Worm (Caenorhabditis elegans) whole organism, L4 larva: ENCODE results near the gene suex-1.

Experiments
- F10B5.3 ChIP-seq: sonication (generic microtip); optimal IDR thresholded peaks from 2 replicates; lab custom pipeline; 2016; ENCODE audit warnings: mild to moderate bottlenecking, missing genetic modification characterization, missing compliant biosample characterization
- F49E8.2 ChIP-seq: sonication (generic microtip); optimal IDR thresholded peaks from 2 replicates; lab custom pipeline; 2016; ENCODE audit warnings: missing compliant biosample characterization, mild to moderate bottlenecking, missing genetic modification characterization, borderline replicate concordance
- R02D3.7 ChIP-seq: fragments of 150-350 bp; sonication (generic microtip); optimal IDR thresholded peaks from 3 replicates; lab custom pipeline; 2014; ENCODE audit warnings: missing biosample characterization, missing genetic modification characterization
- T26A8.4 ChIP-seq: fragments of 200-800 bp; sonication (Bioruptor generic); IDR thresholded peaks from 2 replicates; pipeline ENCODE4 v1.3.6; 2022; ENCODE audit warnings: missing genetic modification characterization, missing compliant biosample characterization
- Y105C5A.15 ChIP-seq: fragments of 200-800 bp; sonication (Bioruptor generic); IDR thresholded peaks from 2 replicates; pipeline ENCODE4 v1.3.6; 2022; ENCODE audit warnings: missing genetic modification characterization, missing compliant biosample characterization
- ceh-20 ChIP-seq: fragments of 200-800 bp; sonication (Bioruptor generic); IDR thresholded peaks from 2 replicates; pipeline ENCODE4 v1.3.6; 2022; ENCODE audit warnings: missing genetic modification reagents, missing genetic modification characterization, missing compliant biosample characterization
- ceh-44 ChIP-seq: fragments of 200-800 bp; sonication (Bioruptor generic); IDR thresholded peaks from 2 replicates; pipeline ENCODE4 v1.3.6; 2022; ENCODE audit warnings: missing genetic modification reagents, missing genetic modification characterization, missing compliant biosample characterization
- ceh-82 ChIP-seq: sonication (generic microtip); optimal IDR thresholded peaks from 2 replicates; lab custom pipeline; 2017; ENCODE audit warnings: missing biosample characterization, missing genetic modification characterization
- daf-12 ChIP-seq: fragments of 150-350 bp; optimal IDR thresholded peaks from 2 replicates; lab custom pipeline; 2014; ENCODE audit warnings: missing biosample characterization, missing genetic modification reagents, missing genetic modification characterization
- daf-16 ChIP-seq, 3 experiments: sonication (generic microtip); optimal IDR thresholded peaks; 2 replicates each; lab custom pipeline; 2016 to 2017; ENCODE audit warnings: missing genetic modification characterization in 3 of 3, missing genetic modification reagents in 3 of 3, mild to moderate bottlenecking in 2 of 3, missing compliant biosample characterization in 2 of 3, missing biosample characterization in 1 of 3, moderate library complexity in 1 of 3
- daf-19 ChIP-seq: fragments of 200-800 bp; sonication (Bioruptor generic); conservative IDR thresholded peaks from 2 replicates; pipeline ENCODE4 v1.3.6; 2022; ENCODE audit warnings: missing genetic modification characterization, missing compliant biosample characterization
- daf-8 ChIP-seq: fragments of 200-800 bp; sonication (Bioruptor generic); IDR thresholded peaks from 2 replicates; pipeline ENCODE4 v1.3.6; 2022; ENCODE audit warnings: missing genetic modification characterization, missing compliant biosample characterization
- dmd-6 ChIP-seq: fragments of 200-800 bp; sonication (Bioruptor generic); IDR thresholded peaks from 2 replicates; pipeline ENCODE4 v1.3.6; 2022; ENCODE audit warnings: missing genetic modification reagents, missing genetic modification characterization, missing compliant biosample characterization
- dmd-8 ChIP-seq: fragments of 200-800 bp; sonication (Bioruptor generic); IDR thresholded peaks from 2 replicates; pipeline ENCODE4 v1.3.6; 2022; ENCODE audit warnings: missing genetic modification characterization, missing compliant biosample characterization
- dmd-9 ChIP-seq: fragments of 200-800 bp; sonication (Bioruptor generic); IDR thresholded peaks from 2 replicates; pipeline ENCODE4 v1.3.6; 2022; ENCODE audit warnings: missing genetic modification reagents, missing genetic modification characterization, missing compliant biosample characterization
- dpl-1 ChIP-seq: fragments of 150-350 bp; optimal IDR thresholded peaks from 2 replicates; lab custom pipeline; 2014; ENCODE audit warnings: missing biosample characterization, missing genetic modification reagents, missing genetic modification characterization
- egl-43 ChIP-seq: fragments of 200-800 bp; sonication (Bioruptor generic); IDR thresholded peaks from 2 replicates; pipeline ENCODE4 v1.3.6; 2022; ENCODE audit warnings: missing genetic modification reagents, missing genetic modification characterization, missing compliant biosample characterization
- hif-1 ChIP-seq, 2 experiments: sonication (generic microtip); optimal IDR thresholded peaks; 2 replicates each; lab custom pipeline; 2016 to 2017; ENCODE audit warnings: missing compliant biosample characterization in 2 of 2, missing genetic modification characterization in 2 of 2, missing genetic modification reagents in 2 of 2, missing genotype in 2 of 2, mild to moderate bottlenecking in 1 of 2
- hlh-30 ChIP-seq: sonication (generic microtip); optimal IDR thresholded peaks from 2 replicates; lab custom pipeline; 2017; ENCODE audit warnings: antibody characterized with exemption, mild to moderate bottlenecking, missing genetic modification characterization, missing compliant biosample characterization; ENCODE audit not compliant: insufficient read depth
- jun-1 ChIP-seq: fragments of 150-350 bp; optimal IDR thresholded peaks from 2 replicates; lab custom pipeline; 2014; ENCODE audit warnings: missing biosample characterization, missing genetic modification reagents, missing genetic modification characterization
- lin-29 ChIP-seq: fragments of 200-800 bp; sonication (Bioruptor generic); IDR thresholded peaks from 2 replicates; pipeline ENCODE4 v1.3.6; 2022; ENCODE audit warnings: missing genetic modification reagents, missing genetic modification characterization, missing compliant biosample characterization
- lin-38 ChIP-seq: fragments of 200-800 bp; sonication (Bioruptor generic); IDR thresholded peaks from 2 replicates; pipeline ENCODE4 v1.3.6; 2022; ENCODE audit warnings: missing genetic modification reagents, missing genetic modification characterization, missing compliant biosample characterization
- lsy-2 ChIP-seq, 2 experiments: fragments of 150-350 bp in 1 of 2; sonication (generic microtip) in 1 of 2; optimal IDR thresholded peaks; 2 replicates each; lab custom pipeline; 2014 to 2017; ENCODE audit warnings: missing biosample characterization in 2 of 2, missing genetic modification characterization in 2 of 2
- madf-9 ChIP-seq: fragments of 200-800 bp; sonication (Bioruptor generic); conservative IDR thresholded peaks from 2 replicates; pipeline ENCODE4 v1.3.6; 2022; ENCODE audit warnings: missing genetic modification reagents, missing genetic modification characterization, missing compliant biosample characterization
- mdl-1 ChIP-seq, 2 experiments: fragments of 150-350 bp in 1 of 2; sonication (generic microtip) in 1 of 2; optimal IDR thresholded peaks; 2 replicates each; lab custom pipeline; 2014 to 2017; ENCODE audit warnings: missing biosample characterization in 2 of 2, missing genetic modification characterization in 2 of 2
- mdt-29 ChIP-seq: fragments of 200-800 bp; sonication (Bioruptor generic); IDR thresholded peaks from 2 replicates; pipeline ENCODE4 v1.3.6; 2022; ENCODE audit warnings: missing genetic modification reagents, missing genetic modification characterization, missing compliant biosample characterization
- mxl-2 ChIP-seq: fragments of 200-800 bp; sonication (Bioruptor generic); conservative IDR thresholded peaks from 2 replicates; pipeline ENCODE4 v1.3.6; 2022; ENCODE audit warnings: missing genetic modification reagents, missing genetic modification characterization, missing compliant biosample characterization
- mxl-3 ChIP-seq: fragments of 200-800 bp; sonication (Bioruptor generic); optimal IDR thresholded peaks from 2 replicates; lab custom pipeline; 2018; ENCODE audit warnings: mild to moderate bottlenecking, missing genetic modification characterization, missing compliant biosample characterization
- nhr-10 ChIP-seq: fragments of 150-350 bp; optimal IDR thresholded peaks from 2 replicates; lab custom pipeline; 2014; ENCODE audit warnings: missing biosample characterization, missing genetic modification characterization
- nhr-102 ChIP-seq: sonication (generic microtip); optimal IDR thresholded peaks from 2 replicates; lab custom pipeline; 2016; ENCODE audit warnings: mild to moderate bottlenecking, missing genetic modification characterization, moderate library complexity, missing compliant biosample characterization
- nhr-11 ChIP-seq: fragments of 150-350 bp; optimal IDR thresholded peaks from 2 replicates; lab custom pipeline; 2014; ENCODE audit warnings: missing biosample characterization, missing genetic modification characterization
- nhr-25 ChIP-seq: sonication (generic microtip); optimal IDR thresholded peaks from 2 replicates; lab custom pipeline; 2017; ENCODE audit warnings: missing genetic modification characterization, mild to moderate bottlenecking, missing compliant biosample characterization, antibody characterized with exemption, moderate library complexity, borderline replicate concordance; ENCODE audit not compliant: insufficient read depth
- nhr-76 ChIP-seq: fragments of 150-350 bp; optimal IDR thresholded peaks from 2 replicates; lab custom pipeline; 2014; ENCODE audit warnings: missing biosample characterization, missing genetic modification characterization
- saeg-2 ChIP-seq: fragments of 200-800 bp; sonication (Bioruptor generic); IDR thresholded peaks from 2 replicates; pipeline ENCODE4 v1.3.6; 2022; ENCODE audit warnings: missing genetic modification reagents, missing genetic modification characterization, missing compliant biosample characterization
- tag-97 ChIP-seq: fragments of 200-800 bp; sonication (Bioruptor generic); IDR thresholded peaks from 2 replicates; pipeline ENCODE4 v1.3.6; 2022; ENCODE audit warnings: missing genetic modification characterization, missing compliant biosample characterization
- unc-130 ChIP-seq: sonication (generic microtip); optimal IDR thresholded peaks from 2 replicates; lab custom pipeline; 2016; ENCODE audit warnings: missing genetic modification reagents, missing genetic modification characterization, missing compliant biosample characterization
- unc-62 ChIP-seq, 3 experiments: fragments of 150-350 bp in 1 of 3; sonication (generic microtip); optimal IDR thresholded peaks in 2 of 3; peaks in 1 of 3; 1 replicate in 1 of 3; 2 replicates in 2 of 3; lab custom pipeline; 2014 to 2017; ENCODE audit warnings: missing biosample characterization in 3 of 3, missing genetic modification characterization in 3 of 3, missing genetic modification reagents in 3 of 3, missing genotype in 1 of 3
- zag-1 ChIP-seq: fragments of 150-350 bp; optimal IDR thresholded peaks from 2 replicates; lab custom pipeline; 2014; ENCODE audit warnings: missing biosample characterization, missing genetic modification characterization
- zfp-3 ChIP-seq: fragments of 200-800 bp; sonication (Bioruptor generic); conservative IDR thresholded peaks from 2 replicates; pipeline ENCODE4 v1.3.6; 2022; ENCODE audit warnings: missing genetic modification reagents, missing genetic modification characterization, missing compliant biosample characterization
- zip-11 ChIP-seq: fragments of 200-800 bp; sonication (Bioruptor generic); IDR thresholded peaks from 2 replicates; pipeline ENCODE4 v1.3.6; 2022; ENCODE audit warnings: missing genetic modification characterization, missing compliant biosample characterization
- ztf-11 ChIP-seq: fragments of 150-350 bp; optimal IDR thresholded peaks from 2 replicates; lab custom pipeline; 2014; ENCODE audit warnings: missing biosample characterization, missing genetic modification characterization

Gene suex-1

ce11 chrII:5481982-5482381 lies 16.1 kb downstream of the suex-1 start, which contains the start of gene cal-8:
Gene cal-8, minus strand, starts transcription at chrII:5482041.
- no peak for TF ChIP-seq unc-130 (GFP tag; lab: Kevin White, UChicago)
- TF ChIP-seq unc-62 (GFP tag; optimal IDR thresholded peaks at IDR 0.05 in 1 of 2; lab: Kevin White, UChicago): peak in 1 of 2 experiments; percentile 98
- no peak for TF ChIP-seq unc-62 (tag; optimal IDR thresholded peaks at IDR 0.05; lab: Kevin White, UChicago)
- TF ChIP-seq T26A8.4: no peak
- TF ChIP-seq dpl-1 (GFP tag; lab: Kevin White, UChicago): no peak
- no peak for TF ChIP-seq dmd-6 (GFP tag; lab: Robert Waterston, UW)
- TF ChIP-seq, all 104 proteins: peak for 1

DNA sequence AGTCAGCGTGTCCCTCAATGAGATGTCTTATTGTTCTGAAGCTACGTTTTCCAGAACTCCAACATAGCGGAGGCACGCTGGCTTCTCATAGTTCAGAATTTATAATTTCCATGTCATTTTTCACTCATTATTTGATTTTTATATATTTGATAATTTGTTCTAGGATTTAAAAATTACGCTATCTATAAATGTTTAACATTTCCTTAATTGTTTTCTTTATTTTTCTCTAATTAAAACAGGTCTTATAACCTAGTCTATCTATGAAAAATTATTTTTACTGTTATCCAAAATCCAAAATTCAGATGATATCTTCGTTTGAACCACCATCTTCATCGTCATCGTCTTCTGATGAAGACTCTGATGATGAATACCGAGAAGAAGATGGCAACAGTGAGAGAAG lies 19.7 kb downstream of the suex-1 start, which contains the start of gene F56D1.1:
Gene F56D1.1 (plus strand): TSS at position 301 of the 400 bp plus-strand sequence.
- TF ChIP-seq mxl-2: no peak
- no peak for TF ChIP-seq F49E8.2
- no peak for TF ChIP-seq daf-12 (tag; lab: Kevin White, UChicago)
- TF ChIP-seq nhr-76 (tag; lab: Kevin White, UChicago): no peak
- TF ChIP-seq mdt-29 (GFP tag; lab: Robert Waterston, UW): no peak
- no peak for TF ChIP-seq saeg-2 (GFP tag; lab: Robert Waterston, UW)
- no peak for TF ChIP-seq zfp-3 (GFP tag; lab: Robert Waterston, UW)
- TF ChIP-seq R02D3.7 (tag; lab: Kevin White, UChicago): no peak
- no peak for TF ChIP-seq Y105C5A.15 (GFP tag; lab: Robert Waterston, UW)
- no peak for TF ChIP-seq dmd-9 (GFP tag; lab: Robert Waterston, UW)
- TF ChIP-seq ceh-44 (GFP tag; lab: Robert Waterston, UW): no peak
- no peak for TF ChIP-seq daf-16 (GFP tag; optimal IDR thresholded peaks at IDR 0.05; lab: Kevin White, UChicago)
- TF ChIP-seq daf-16 (tag; optimal IDR thresholded peaks at IDR 0.05; lab: Kevin White, UChicago): no peak
- TF ChIP-seq zip-11 (GFP tag; lab: Robert Waterston, UW): no peak
- TF ChIP-seq hif-1 (tag; optimal IDR thresholded peaks at IDR 0.05; lab: Kevin White, UChicago): no peak
- TF ChIP-seq hlh-30 (tag; lab: Kevin White, UChicago): no peak
- TF ChIP-seq, all 104 proteins: peak for 0

DNA sequence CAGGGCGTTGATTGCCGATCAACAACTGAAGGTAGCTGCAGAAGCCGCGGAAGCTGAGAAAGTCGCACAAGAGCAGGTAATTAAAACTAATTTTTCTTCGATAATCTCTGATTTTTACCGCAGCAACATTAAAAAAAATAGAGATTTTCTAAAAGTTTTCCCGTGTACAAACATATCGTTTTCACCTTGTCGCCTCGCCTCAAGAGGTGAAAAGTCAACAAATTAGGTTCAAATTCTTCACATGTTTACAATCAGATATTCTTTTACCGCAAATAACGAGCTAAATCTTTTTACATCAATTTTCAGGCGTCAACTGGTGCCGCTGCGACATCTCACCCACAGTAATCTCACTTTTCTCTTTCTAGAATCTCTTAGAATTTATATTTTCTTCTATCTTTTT lies 23.1 kb downstream of the suex-1 start, which contains the start of gene ilcr-2:
Gene ilcr-2 (plus strand): TSS at position 301 of the 400 bp plus-strand sequence.
- no peak for TF ChIP-seq egl-43 (GFP tag; lab: Robert Waterston, UW)
- no peak for TF ChIP-seq F49E8.2
- TF ChIP-seq F10B5.3 (tag; lab: Kevin White, UChicago): no peak
- TF ChIP-seq mdl-1 (tag; optimal IDR thresholded peaks at IDR 0.05; lab: Kevin White, UChicago): no peak
- TF ChIP-seq dmd-8: no peak
- no peak for TF ChIP-seq Y105C5A.15 (GFP tag; lab: Robert Waterston, UW)
- no peak for TF ChIP-seq ceh-82 (tag; lab: Kevin White, UChicago)
- no peak for TF ChIP-seq nhr-25 (tag; lab: Kevin White, UChicago)
- TF ChIP-seq nhr-10 (tag; lab: Kevin White, UChicago): no peak
- TF ChIP-seq lin-29 (GFP tag; lab: Robert Waterston, UW): no peak
- no peak for TF ChIP-seq dpl-1 (GFP tag; lab: Kevin White, UChicago)
- no peak for TF ChIP-seq madf-9 (GFP tag; lab: Robert Waterston, UW)
- TF ChIP-seq, all 104 proteins: peak for 0

DNA sequence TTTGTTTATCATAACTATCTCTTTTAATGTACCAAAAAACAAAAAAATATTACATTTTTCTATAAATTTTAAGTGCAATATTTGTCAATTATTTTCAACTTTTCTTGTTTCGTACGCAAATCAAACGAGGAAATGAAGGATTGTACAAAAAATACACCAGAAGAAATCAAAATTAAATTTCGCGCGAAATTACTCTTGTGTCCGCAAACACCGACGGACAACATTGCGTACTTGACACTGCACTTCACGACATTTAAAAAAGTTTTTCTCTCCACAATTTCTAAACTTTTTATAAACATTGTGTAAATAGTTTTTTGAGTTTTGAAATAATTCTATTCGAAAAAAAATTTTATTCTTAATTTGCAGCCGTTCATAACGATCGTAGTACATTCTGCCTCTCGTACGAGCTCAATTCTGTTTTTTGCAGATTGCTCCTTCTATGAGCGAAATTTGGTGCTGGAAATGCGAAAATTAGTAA lies 24.1 kb downstream of the suex-1 start, which contains the start of gene mrps-16:
Gene mrps-16 (plus strand): TSS at position 428 of the 478 bp plus-strand sequence.
- TF ChIP-seq hlh-30 (tag; lab: Kevin White, UChicago): peak; percentile 44
- peak in 1 of 2 experiments; percentile 82 for TF ChIP-seq lsy-2 (tag; optimal IDR thresholded peaks at IDR 0.05; lab: Kevin White, UChicago)
- TF ChIP-seq egl-43 (GFP tag; lab: Robert Waterston, UW): no peak
- no peak for TF ChIP-seq ceh-20
- 0 out of 2 replicates have a peak, but pooled peaks have one; percentile 48 for TF ChIP-seq daf-19 (GFP tag; lab: Robert Waterston, UW)
- no peak for TF ChIP-seq mxl-3 (GFP tag; lab: Kevin White, UChicago)
- TF ChIP-seq nhr-25 (tag; lab: Kevin White, UChicago): peak; percentile 7
- no peak for TF ChIP-seq lin-29 (GFP tag; lab: Robert Waterston, UW)
- TF ChIP-seq nhr-11 (tag; lab: Kevin White, UChicago): no peak
- no peak for TF ChIP-seq madf-9 (GFP tag; lab: Robert Waterston, UW)
- no peak for TF ChIP-seq daf-8 (GFP tag; lab: Robert Waterston, UW)
- no peak for TF ChIP-seq ztf-11
- peak in 1 of 2 experiments; percentile 24 for TF ChIP-seq unc-62 (GFP tag; optimal IDR thresholded peaks at IDR 0.05 in 1 of 2; lab: Kevin White, UChicago)
- TF ChIP-seq unc-62 (tag; optimal IDR thresholded peaks at IDR 0.05; lab: Kevin White, UChicago): no peak
- no peak for TF ChIP-seq hif-1 (tag; optimal IDR thresholded peaks at IDR 0.05; lab: Kevin White, UChicago)
- no peak for TF ChIP-seq zag-1
- no peak for TF ChIP-seq tag-97 (GFP tag; lab: Robert Waterston, UW)
- TF ChIP-seq dpl-1 (GFP tag; lab: Kevin White, UChicago): peak; percentile 96
- peak; percentile 65 for TF ChIP-seq lin-38 (GFP tag; lab: Robert Waterston, UW)
- no peak for TF ChIP-seq dmd-8
- no peak for TF ChIP-seq jun-1 (tag; lab: Kevin White, UChicago)
- TF ChIP-seq nhr-102 (tag; lab: Kevin White, UChicago): no peak
- no peak for TF ChIP-seq F49E8.2
